Worm (Caenorhabditis elegans): ENCODE data around the gene nhr-84.
"Not testable (repeated sequence)": the region's sequence is repeated elsewhere in the genome, so short reads cannot be mapped to it uniquely, and the experiment has no call there.

Gene nhr-84

DNA sequence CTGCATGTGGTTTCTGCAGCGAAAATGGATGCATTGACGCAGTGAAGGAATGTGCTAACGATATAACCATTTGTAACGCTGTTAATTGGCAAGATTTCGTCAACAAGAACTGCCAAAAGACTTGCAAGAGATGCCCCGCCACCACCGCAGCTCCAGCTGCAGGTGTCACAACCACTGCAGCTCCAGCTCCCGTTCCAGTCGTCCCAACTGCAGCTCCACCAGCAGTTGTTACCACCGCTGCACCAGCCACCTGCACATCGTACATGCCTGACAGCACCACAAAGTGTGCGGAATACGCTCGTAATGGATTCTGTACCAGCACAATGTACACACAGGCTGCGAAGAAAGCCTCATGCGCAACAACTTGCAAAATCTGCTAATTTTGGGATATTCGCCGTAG is 33.3 kb upstream of the nhr-84 start:
- TF ChIP-seq lin-13 (tag; optimal IDR thresholded peaks at IDR 0.05) (no peak), blmp-1 (tag; optimal IDR thresholded peaks at IDR 0.05) (no peak), sptf-1 (tag; optimal IDR thresholded peaks at IDR 0.05) (no peak), mep-1 (tag; optimal IDR thresholded peaks at IDR 0.05) (no peak), hlh-1 (tag; optimal IDR thresholded peaks at IDR 0.05) (no peak), mab-5 (tag; optimal IDR thresholded peaks at IDR 0.05) (no peak), ham-2 (GFP tag; optimal IDR thresholded peaks at IDR 0.05) (no peak), ceh-39 (tag; optimal IDR thresholded peaks at IDR 0.05) (no peak), ceh-83 (GFP tag; optimal IDR thresholded peaks at IDR 0.05) (no peak), nhr-76 (tag; optimal IDR thresholded peaks at IDR 0.05) (no peak), cnd-1 (tag; optimal IDR thresholded peaks at IDR 0.05) (no peak), elt-1 (tag; optimal IDR thresholded peaks at IDR 0.05; ENCODE audit: borderline replicate concordance, insufficient read depth) (no peak), tbx-8 (GFP tag; optimal IDR thresholded peaks at IDR 0.05) (no peak), elt-3 (tag; optimal IDR thresholded peaks at IDR 0.05) (no peak), drap-1 (GFP tag; optimal IDR thresholded peaks at IDR 0.05) (no peak), ces-1 (GFP tag; optimal IDR thresholded peaks at IDR 0.05) (no peak)

DNA sequence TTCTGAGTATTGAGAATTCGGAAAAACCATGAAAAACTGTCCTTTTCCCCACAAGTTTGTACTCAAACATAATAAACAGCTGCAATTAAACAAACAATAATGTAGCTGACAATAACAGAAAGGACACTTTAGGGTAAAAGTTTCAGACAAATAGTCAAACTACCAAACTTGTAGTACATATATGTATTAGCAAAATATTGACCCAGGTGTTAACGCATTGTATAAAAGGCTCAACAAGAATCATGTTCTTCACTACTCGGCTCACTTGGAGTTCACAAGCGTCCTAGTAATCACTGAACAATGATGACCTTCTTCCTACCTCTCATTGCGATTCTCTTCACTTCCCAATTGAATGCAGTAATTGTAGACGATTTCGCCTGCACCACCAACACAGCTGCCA is 32.4 kb upstream of the nhr-84 start, which contains the start of gene F35E8.6:
F35E8.6 (plus strand) TSS at position 301 of the 400 bp plus-strand sequence.
- TF ChIP-seq cnd-1 (tag; optimal IDR thresholded peaks at IDR 0.05), result no peak
- no peak for TF ChIP-seq ham-2 (GFP tag; optimal IDR thresholded peaks at IDR 0.05)

DNA sequence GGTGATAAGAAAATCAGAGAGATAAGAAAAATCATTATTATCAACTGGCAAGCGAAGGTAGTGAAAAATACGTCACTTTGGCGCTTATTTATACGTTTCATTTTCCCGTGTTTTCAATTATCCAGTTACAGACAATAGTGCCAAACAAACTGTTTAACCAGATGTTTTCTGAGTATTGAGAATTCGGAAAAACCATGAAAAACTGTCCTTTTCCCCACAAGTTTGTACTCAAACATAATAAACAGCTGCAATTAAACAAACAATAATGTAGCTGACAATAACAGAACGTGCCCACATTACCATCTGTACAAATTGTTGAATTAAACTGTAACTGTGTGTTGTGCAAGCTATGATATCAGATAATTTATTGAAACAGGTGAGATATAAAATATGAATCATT is 26.1 kb upstream of the nhr-84 start, which contains the start of the genes F35E8.1 and F35E8.2:
F35E8.1 (minus strand) TSS at position 101 of the 400 bp plus-strand sequence.
F35E8.2 (plus strand) TSS at position 132 of the 400 bp plus-strand sequence.
- not testable (repeated sequence) for TF ChIP-seq cnd-1 (tag; optimal IDR thresholded peaks at IDR 0.05); unc-120 (tag; optimal IDR thresholded peaks at IDR 0.05; ENCODE audit: poor library complexity, severe bottlenecking); snpc-4 (tag; optimal IDR thresholded peaks at IDR 0.05)

DNA sequence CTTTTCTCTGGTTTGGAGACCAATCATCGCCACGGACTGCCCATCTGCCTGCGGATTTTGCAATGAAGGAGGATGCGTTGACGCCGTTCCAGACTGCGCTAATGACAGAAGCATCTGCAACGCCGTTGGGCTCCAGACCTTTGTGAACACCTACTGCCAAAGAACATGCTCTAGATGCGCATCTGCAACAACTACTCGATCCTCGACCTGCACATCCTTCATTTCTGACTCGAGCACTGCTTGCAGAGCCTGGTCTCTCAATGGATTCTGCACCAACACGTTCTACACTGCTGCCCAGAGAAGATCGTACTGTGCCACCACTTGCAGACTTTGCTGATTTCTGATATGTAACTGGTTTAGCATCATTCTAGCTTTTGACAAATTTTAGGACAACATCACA is 21.2 kb upstream of the nhr-84 start:
- TF ChIP-seq nhr-12 (tag; optimal IDR thresholded peaks at IDR 0.05) (no peak), unc-62 (GFP tag; optimal IDR thresholded peaks at IDR 0.05) (no peak), unc-120 (tag; optimal IDR thresholded peaks at IDR 0.05; ENCODE audit: poor library complexity, severe bottlenecking) (no peak)

DNA sequence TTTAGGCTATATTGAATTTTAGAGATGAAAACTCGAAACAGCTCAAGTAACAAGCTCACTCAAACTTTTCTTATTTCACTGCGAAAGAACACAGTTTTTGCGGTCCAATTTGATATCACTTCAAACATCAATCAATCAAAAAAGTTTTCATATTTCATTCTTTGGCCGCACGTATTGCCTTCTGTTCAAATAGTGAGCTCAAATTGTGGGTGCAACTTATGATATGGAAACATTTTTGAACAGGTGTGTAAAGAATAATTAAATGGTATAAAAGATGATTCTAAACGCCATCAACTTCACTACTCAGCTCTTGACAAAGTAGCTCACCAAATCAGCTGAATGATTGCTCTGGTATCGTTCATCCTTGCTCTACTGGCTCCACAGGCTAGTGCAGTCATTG is 20.3 kb upstream of the nhr-84 start, which contains the start of gene T06C12.14:
T06C12.14 (plus strand) TSS at position 301 of the 400 bp plus-strand sequence.
- TF ChIP-seq nhr-237 (tag; optimal IDR thresholded peaks at IDR 0.05), result no peak
- no peak for TF ChIP-seq mab-5 (tag; optimal IDR thresholded peaks at IDR 0.05)
- no peak for TF ChIP-seq unc-62 (GFP tag; optimal IDR thresholded peaks at IDR 0.05)
- TF ChIP-seq mep-1 (tag; optimal IDR thresholded peaks at IDR 0.05), result no peak
- TF ChIP-seq tbx-8 (GFP tag; optimal IDR thresholded peaks at IDR 0.05), result no peak
- no peak for TF ChIP-seq unc-39 (tag; optimal IDR thresholded peaks at IDR 0.05)
- TF ChIP-seq bed-3 (GFP tag; optimal IDR thresholded peaks at IDR 0.05), result no peak
- no peak for TF ChIP-seq ceh-43 (GFP tag; optimal IDR thresholded peaks at IDR 0.05)
- no peak for TF ChIP-seq elt-1 (tag; optimal IDR thresholded peaks at IDR 0.05; ENCODE audit: borderline replicate concordance, insufficient read depth)
- TF ChIP-seq ceh-83 (GFP tag; optimal IDR thresholded peaks at IDR 0.05), result no peak
- TF ChIP-seq nhr-12 (tag; optimal IDR thresholded peaks at IDR 0.05), result no peak
- no peak for TF ChIP-seq zip-8 (tag; optimal IDR thresholded peaks at IDR 0.05)
- TF ChIP-seq lsy-2 (tag; optimal IDR thresholded peaks at IDR 0.05), result no peak
- TF ChIP-seq nhr-2 (tag; optimal IDR thresholded peaks at IDR 0.05), result no peak
- no peak for TF ChIP-seq ztf-11 (tag; optimal IDR thresholded peaks at IDR 0.05)
- no peak for TF ChIP-seq ceh-39 (tag; optimal IDR thresholded peaks at IDR 0.05)
- no peak for TF ChIP-seq sptf-1 (tag; optimal IDR thresholded peaks at IDR 0.05)
- TF ChIP-seq sem-2 (GFP tag; optimal IDR thresholded peaks at IDR 0.05), result no peak
- TF ChIP-seq flh-1 (GFP tag; optimal IDR thresholded peaks at IDR 0.05), result no peak

DNA sequence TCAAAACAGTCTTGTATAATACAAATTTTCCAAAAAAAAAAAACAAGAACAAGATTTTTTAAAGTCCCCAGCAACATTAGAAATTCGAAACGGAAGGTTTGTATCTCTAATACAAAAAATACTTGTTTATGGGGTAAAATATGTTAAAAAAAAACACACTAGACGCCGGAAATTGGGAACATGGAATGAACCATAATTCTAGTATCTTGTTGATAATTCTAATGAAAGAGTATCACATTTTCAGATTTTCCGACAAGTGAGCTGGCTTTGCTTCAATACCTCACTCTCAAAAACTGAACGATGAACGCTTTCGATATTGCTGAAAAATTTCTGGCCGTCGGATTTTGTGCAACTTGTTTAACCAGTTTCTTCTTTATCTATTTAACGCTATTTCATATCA is 18.3 kb upstream of the nhr-84 start, which contains the start of gene str-60:
str-60 (plus strand) TSS at position 301 of the 400 bp plus-strand sequence.
- TF ChIP-seq M03D4.4 (tag; optimal IDR thresholded peaks at IDR 0.05) (no peak), blmp-1 (tag; optimal IDR thresholded peaks at IDR 0.05) (no peak), nhr-12 (tag; optimal IDR thresholded peaks at IDR 0.05) (no peak), hlh-1 (tag; optimal IDR thresholded peaks at IDR 0.05) (no peak), nhr-2 (tag; optimal IDR thresholded peaks at IDR 0.05) (no peak), ham-2 (GFP tag; optimal IDR thresholded peaks at IDR 0.05) (no peak), elt-1 (tag; optimal IDR thresholded peaks at IDR 0.05; ENCODE audit: borderline replicate concordance, insufficient read depth) (no peak), zip-8 (tag; optimal IDR thresholded peaks at IDR 0.05) (no peak), nhr-28 (tag; optimal IDR thresholded peaks at IDR 0.05) (no peak)

Measured in whole organism, mixed stage, embryonic.